Fruit fly (Drosophila melanogaster) whole organism, embryonic: ENCODE measurements around the gene CG9263.
A peak's percentile ranks its signal among the peaks of the same experiment; 100 is the strongest.

ENCODE experiments used
- Abd-B ChIP-seq: fragments of 200-800 bp; sonication (Bioruptor generic); optimal IDR thresholded peaks from 2 replicates; lab custom pipeline; 2018; ENCODE audit warnings: missing biosample characterization, mild to moderate bottlenecking, missing genetic modification characterization, moderate library complexity
- Bdp1 ChIP-seq: fragments of 200-800 bp; sonication (Bioruptor generic); optimal IDR thresholded peaks from 3 replicates; lab custom pipeline; 2016; ENCODE audit warnings: missing biosample characterization, missing genetic modification characterization
- CG10209 ChIP-seq: fragments of 200-800 bp; sonication (Bioruptor generic); optimal IDR thresholded peaks from 3 replicates; lab custom pipeline; 2017; ENCODE audit warnings: missing biosample characterization, mild to moderate bottlenecking, missing genetic modification characterization, missing genetic modification reagents
- CG10366 ChIP-seq: fragments of 200-800 bp; sonication (Bioruptor generic); IDR thresholded peaks from 2 replicates; pipeline ENCODE4 v1.3.6; 2022; ENCODE audit warnings: missing biosample characterization, missing genetic modification characterization
- CG10462 ChIP-seq: fragments of 200-800 bp; sonication (Bioruptor generic); optimal IDR thresholded peaks from 2 replicates; lab custom pipeline; 2016; ENCODE audit warnings: missing biosample characterization, missing genetic modification characterization
- CG12391 ChIP-seq: fragments of 200-800 bp; sonication (Bioruptor generic); optimal IDR thresholded peaks from 3 replicates; lab custom pipeline; 2018; ENCODE audit warnings: missing biosample characterization, mild to moderate bottlenecking, missing genetic modification characterization, moderate library complexity
- CG12659 ChIP-seq: fragments of 200-800 bp; sonication (Bioruptor generic); optimal IDR thresholded peaks from 3 replicates; lab custom pipeline; 2017; ENCODE audit warnings: mild to moderate bottlenecking, missing biosample characterization, missing genetic modification reagents, missing genetic modification characterization
- CG15269 ChIP-seq: fragments of 200-800 bp; sonication (Bioruptor generic); optimal IDR thresholded peaks from 2 replicates; lab custom pipeline; 2018; ENCODE audit warnings: missing biosample characterization, mild to moderate bottlenecking, missing genetic modification characterization, moderate library complexity
- CG17612 ChIP-seq: fragments of 200-800 bp; sonication (Bioruptor generic); IDR thresholded peaks from 2 replicates; pipeline ENCODE4 v1.3.6; 2022; ENCODE audit warnings: missing biosample characterization, missing genetic modification characterization
- CG17802 ChIP-seq: fragments of 200-800 bp; sonication (Bioruptor generic); optimal IDR thresholded peaks from 2 replicates; lab custom pipeline; 2018; ENCODE audit warnings: missing biosample characterization, mild to moderate bottlenecking, missing genetic modification characterization, moderate library complexity
- CG1792 ChIP-seq: fragments of 200-800 bp; sonication (Bioruptor generic); optimal IDR thresholded peaks from 2 replicates; lab custom pipeline; 2016; ENCODE audit warnings: missing biosample characterization, missing genetic modification characterization
- CG1832 ChIP-seq: fragments of 200-800 bp; sonication (Bioruptor generic); optimal IDR thresholded peaks from 2 replicates; lab custom pipeline; 2017; ENCODE audit warnings: missing biosample characterization, mild to moderate bottlenecking, missing genetic modification characterization, inconsistent platforms
- CG18476 ChIP-seq: fragments of 200-800 bp; sonication (Bioruptor generic); optimal IDR thresholded peaks from 2 replicates; lab custom pipeline; 2016; ENCODE audit warnings: missing biosample characterization, mild to moderate bottlenecking, missing genetic modification characterization
- CG18764 ChIP-seq: fragments of 200-800 bp; sonication (Bioruptor generic); optimal IDR thresholded peaks from 3 replicates; lab custom pipeline; 2016; ENCODE audit warnings: missing biosample characterization, missing genetic modification characterization
- CG2129 ChIP-seq: fragments of 200-800 bp; sonication (Bioruptor generic); IDR thresholded peaks from 2 replicates; pipeline ENCODE4 v1.3.6; 2022; ENCODE audit warnings: missing biosample characterization, missing genetic modification characterization; ENCODE audit not compliant: partially characterized antibody
- CG2678 ChIP-seq: fragments of 200-800 bp; sonication (Bioruptor generic); optimal IDR thresholded peaks from 3 replicates; lab custom pipeline; 2019; ENCODE audit warnings: missing biosample characterization, mild to moderate bottlenecking, missing genetic modification characterization, moderate library complexity
- CG3163 ChIP-seq: fragments of 200-800 bp; sonication (Bioruptor generic); optimal IDR thresholded peaks from 3 replicates; lab custom pipeline; 2016; ENCODE audit warnings: missing biosample characterization, missing genetic modification characterization
- CG34422 ChIP-seq: fragments of 200-800 bp; sonication (Bioruptor generic); IDR thresholded peaks from 3 replicates; pipeline ENCODE4 v1.3.6; 2022; ENCODE audit warnings: missing biosample characterization, missing genetic modification characterization
- CG4360 ChIP-seq: fragments of 200-800 bp; sonication (Bioruptor generic); IDR thresholded peaks from 2 replicates; pipeline ENCODE4 v1.3.6; 2022; ENCODE audit warnings: missing biosample characterization, missing genetic modification characterization
- CG4730 ChIP-seq: fragments of 200-800 bp; sonication (Bioruptor generic); IDR thresholded peaks from 2 replicates; pipeline ENCODE4 v1.3.6; 2022; ENCODE audit warnings: missing biosample characterization, missing genetic modification characterization
- CG6791 ChIP-seq: fragments of 200-800 bp; sonication (Bioruptor generic); IDR thresholded peaks from 3 replicates; pipeline ENCODE4 v1.3.6; 2022; ENCODE audit warnings: missing biosample characterization, missing genetic modification characterization; ENCODE audit not compliant: partially characterized antibody
- CG7357 ChIP-seq: fragments of 200-800 bp; sonication (Bioruptor generic); IDR thresholded peaks from 3 replicates; pipeline ENCODE4 v1.3.6; 2022; ENCODE audit warnings: missing biosample characterization, missing genetic modification characterization
- CG7745 ChIP-seq: fragments of 200-800 bp; sonication (Bioruptor generic); optimal IDR thresholded peaks from 2 replicates; lab custom pipeline; 2018; ENCODE audit warnings: missing biosample characterization, mild to moderate bottlenecking, missing genetic modification characterization, moderate library complexity
- CG7928 ChIP-seq: fragments of 200-800 bp; sonication (Bioruptor generic); optimal IDR thresholded peaks from 2 replicates; lab custom pipeline; 2017; ENCODE audit warnings: missing biosample characterization, mild to moderate bottlenecking, missing genetic modification characterization
- CG8944 ChIP-seq: fragments of 200-800 bp; sonication (Bioruptor generic); optimal IDR thresholded peaks from 3 replicates; lab custom pipeline; 2016; ENCODE audit warnings: missing biosample characterization, missing genetic modification characterization
- D19A ChIP-seq: fragments of 200-800 bp; optimal IDR thresholded peaks from 3 replicates; lab custom pipeline; 2019; ENCODE audit warnings: missing biosample characterization, mild to moderate bottlenecking, missing genetic modification characterization, moderate library complexity
- Dll ChIP-seq: fragments of 200-800 bp; sonication (Bioruptor generic); IDR thresholded peaks from 4 replicates; pipeline ENCODE4 v1.3.6; 2022; ENCODE audit warnings: missing biosample characterization, missing genetic modification characterization; ENCODE audit not compliant: partially characterized antibody
- Ets65A ChIP-seq: fragments of 200-800 bp; sonication (Bioruptor generic); peaks from one replicate; lab custom pipeline; 2016; ENCODE audit warnings: missing biosample characterization, missing genetic modification characterization
- Ets97D ChIP-seq: fragments of 200-800 bp; sonication (Bioruptor generic); optimal IDR thresholded peaks from 3 replicates; lab custom pipeline; 2016; ENCODE audit warnings: missing biosample characterization, missing genetic modification characterization
- HmgZ ChIP-seq: fragments of 200-800 bp; sonication (Bioruptor generic); optimal IDR thresholded peaks from 2 replicates; lab custom pipeline; 2018; ENCODE audit warnings: missing biosample characterization, mild to moderate bottlenecking, missing genetic modification characterization
- Hr78 ChIP-seq, 2 experiments: fragments of 200-800 bp in 1 of 2; fragments of >200 bp in 1 of 2; sonication (Bioruptor generic) in 1 of 2; optimal IDR thresholded peaks; 2 replicates each; lab custom pipeline; 2017 to 2019; ENCODE audit warnings: missing biosample characterization in 2 of 2, missing genetic modification characterization in 2 of 2, mild to moderate bottlenecking in 1 of 2, moderate library complexity in 1 of 2
- Lhr ChIP-seq: fragments of 200-800 bp; sonication (Bioruptor generic); optimal IDR thresholded peaks from 3 replicates; lab custom pipeline; 2017; ENCODE audit warnings: mild to moderate bottlenecking, missing biosample characterization, missing genetic modification reagents, missing genetic modification characterization
- Nf-YC ChIP-seq: fragments of 200-800 bp; optimal IDR thresholded peaks from 3 replicates; lab custom pipeline; 2019; ENCODE audit warnings: missing biosample characterization, mild to moderate bottlenecking, missing genetic modification characterization, moderate library complexity
- Sin3A ChIP-seq: fragments of >200 bp; optimal IDR thresholded peaks from 2 replicates; lab custom pipeline; 2018
- cas ChIP-seq: fragments of 200-800 bp; sonication (Bioruptor generic); IDR thresholded peaks from 2 replicates; pipeline ENCODE4 v1.3.6; 2022; ENCODE audit warnings: missing biosample characterization, missing genetic modification characterization
- caup ChIP-seq: fragments of 200-800 bp; sonication (Bioruptor generic); optimal IDR thresholded peaks from 3 replicates; lab custom pipeline; 2017; ENCODE audit warnings: missing biosample characterization, mild to moderate bottlenecking, missing genetic modification characterization, moderate library complexity; ENCODE audit not compliant: severe bottlenecking
- crp ChIP-seq, 2 experiments: fragments of 200-800 bp; sonication (Bioruptor generic); optimal IDR thresholded peaks; 2 replicates in 1 of 2; 3 replicates in 1 of 2; lab custom pipeline; 2017; ENCODE audit warnings: missing biosample characterization in 2 of 2, missing genetic modification characterization in 2 of 2, mild to moderate bottlenecking in 1 of 2, moderate library complexity in 1 of 2
- disco-r ChIP-seq: fragments of 200-800 bp; sonication (Bioruptor generic); optimal IDR thresholded peaks from 2 replicates; lab custom pipeline; 2016; ENCODE audit warnings: missing biosample characterization, missing genetic modification characterization
- dpn ChIP-seq, 2 experiments: fragments of 200-800 bp; sonication (Bioruptor generic); optimal IDR thresholded peaks; 3 replicates each; lab custom pipeline; 2016; ENCODE audit warnings: missing biosample characterization in 2 of 2, missing genetic modification characterization in 2 of 2
- fd102C ChIP-seq: fragments of 200-800 bp; sonication (Bioruptor generic); optimal IDR thresholded peaks from 2 replicates; lab custom pipeline; 2018; ENCODE audit warnings: missing biosample characterization, mild to moderate bottlenecking, missing genetic modification characterization, moderate library complexity
- fd96Cb ChIP-seq: fragments of 200-800 bp; sonication (Bioruptor generic); optimal IDR thresholded peaks from 2 replicates; lab custom pipeline; 2018; ENCODE audit warnings: missing biosample characterization, mild to moderate bottlenecking, missing genetic modification characterization, moderate library complexity
- lbe ChIP-seq: fragments of 200-800 bp; sonication (Bioruptor generic); optimal IDR thresholded peaks from 2 replicates; lab custom pipeline; 2016; ENCODE audit warnings: missing biosample characterization, mild to moderate bottlenecking, missing genetic modification characterization
- pnt ChIP-seq: fragments of 200-800 bp; sonication (Bioruptor generic); optimal IDR thresholded peaks from 3 replicates; lab custom pipeline; 2016; ENCODE audit warnings: missing biosample characterization, missing genetic modification characterization
- seq ChIP-seq: fragments of 200-800 bp; sonication (Bioruptor generic); IDR thresholded peaks from 2 replicates; pipeline ENCODE4 v1.3.6; 2022; ENCODE audit warnings: missing biosample characterization, missing genetic modification characterization
- sug ChIP-seq: fragments of 200-800 bp; optimal IDR thresholded peaks from 2 replicates; lab custom pipeline; 2019; ENCODE audit warnings: missing biosample characterization, mild to moderate bottlenecking, missing genetic modification characterization, moderate library complexity
- tna ChIP-seq: fragments of 200-800 bp; sonication (Bioruptor generic); IDR thresholded peaks from 2 replicates; pipeline ENCODE4 v1.3.6; 2022; ENCODE audit warnings: missing biosample characterization, missing genetic modification characterization; ENCODE audit not compliant: partially characterized antibody
- tup ChIP-seq: fragments of 200-800 bp; sonication (Bioruptor generic); optimal IDR thresholded peaks from 2 replicates; lab custom pipeline; 2016; ENCODE audit warnings: missing biosample characterization, mild to moderate bottlenecking, missing genetic modification characterization, moderate library complexity

CG9263 gene

DNA sequence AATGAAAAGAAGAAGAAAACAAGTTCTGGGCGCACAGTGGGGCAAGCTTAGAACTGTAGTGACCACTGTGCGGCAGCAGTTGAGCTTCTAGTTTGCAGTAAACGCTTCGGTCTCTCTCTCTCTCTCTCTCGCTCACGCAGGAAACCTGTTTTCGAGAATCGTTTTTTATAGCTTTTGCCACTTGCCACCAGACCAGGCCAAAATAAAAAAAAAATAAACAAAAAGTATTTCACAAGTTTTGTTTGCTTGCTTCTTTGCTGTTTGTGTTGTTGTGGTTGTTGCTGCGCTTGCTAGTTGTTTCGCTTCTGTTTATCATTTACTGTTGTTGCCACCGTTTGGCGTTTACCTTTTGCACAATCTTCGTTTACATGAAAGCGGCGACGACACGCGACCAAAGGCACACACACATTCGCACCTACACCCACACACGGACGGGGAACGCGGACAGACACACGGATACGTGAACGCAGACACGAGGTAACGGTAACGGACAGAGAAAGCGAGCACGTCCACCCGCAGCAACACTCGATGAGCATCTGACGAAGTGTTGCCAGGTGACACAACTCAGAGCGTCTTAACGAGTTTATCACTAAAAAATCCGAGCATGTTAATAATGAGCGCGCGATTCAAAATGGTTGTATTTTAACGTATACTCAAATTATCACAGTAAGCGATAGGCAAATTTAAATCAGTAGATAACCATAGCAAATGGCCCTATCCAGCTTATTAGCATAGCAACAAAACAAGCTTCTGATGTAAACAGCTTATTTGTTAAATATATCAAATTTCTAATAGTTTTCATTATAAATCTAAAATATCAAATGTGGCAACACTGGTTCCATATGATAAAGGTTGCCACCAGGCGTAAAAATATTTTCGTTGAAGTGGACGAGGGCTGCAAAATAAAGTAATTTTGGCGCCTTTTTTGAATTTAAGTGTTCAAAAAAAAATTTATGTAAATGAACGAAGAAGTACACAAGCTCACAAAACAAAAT lies 6.7 kb upstream of the CG9263 start, which contains the start of gene B4 (continued):
- TF ChIP-seq CG10209 (GFP tag; lab: Kevin White, UChicago), result peak; percentile 6
- TF ChIP-seq CG7745 (tag; lab: Kevin White, UChicago), result no peak
- TF ChIP-seq HmgZ, result peak; percentile 12
- TF ChIP-seq caup (GFP tag; lab: Kevin White, UChicago), result peak; percentile 70
- TF ChIP-seq CG17802 (tag; lab: Kevin White, UChicago), result no peak
- TF ChIP-seq tna (GFP tag; lab: Robert Waterston, UW), result peak; percentile 38; the same call in 1 of the 2 replicates
- no peak for TF ChIP-seq Bdp1 (GFP tag; lab: Kevin White, UChicago)
- no peak for TF ChIP-seq Abd-B (GFP tag; lab: Kevin White, UChicago)
- no peak for TF ChIP-seq fd102C (GFP tag; lab: Kevin White, UChicago)
- TF ChIP-seq tup, result peak; percentile 51
- no peak for TF ChIP-seq CG10366 (GFP tag; lab: Robert Waterston, UW)
- peak in 1 of 2 experiments; percentile 72 for TF ChIP-seq crp (GFP tag; optimal IDR thresholded peaks at IDR 0.05; lab: Kevin White, UChicago)
- TF ChIP-seq CG3163 (GFP tag; lab: Kevin White, UChicago), result no peak
- peak; percentile 23 for TF ChIP-seq CG12659 (GFP tag; lab: Kevin White, UChicago)
- TF ChIP-seq CG18764 (GFP tag; lab: Kevin White, UChicago), result no peak
- TF ChIP-seq Hr78 (GFP tag; optimal IDR thresholded peaks at IDR 0.05; lab: Kevin White, UChicago), result no peak
- TF ChIP-seq CG10462 (GFP tag; lab: Kevin White, UChicago), result no peak
- peak; percentile 51; the same call in 1 of the 2 replicates for TF ChIP-seq seq (GFP tag; lab: Robert Waterston, UW)
- no peak for TF ChIP-seq CG4730 (GFP tag; lab: Robert Waterston, UW)
- no peak for TF ChIP-seq CG8944 (GFP tag; lab: Kevin White, UChicago)
- TF ChIP-seq CG6791 (GFP tag; lab: Robert Waterston, UW), result peak; percentile 44; the same call in 2 of the 3 replicates
- peak; percentile 27 for TF ChIP-seq Ets97D (GFP tag; lab: Kevin White, UChicago)
- peak; percentile 37 for TF ChIP-seq sug (tag; lab: Kevin White, UChicago)
- TF ChIP-seq cas (GFP tag; lab: Robert Waterston, UW), result no peak
- TF ChIP-seq Sin3A (lab: Kevin White, UChicago), result peak; percentile 68
- TF ChIP-seq CG12391 (tag; lab: Kevin White, UChicago), result no peak
- peak; percentile 53 for TF ChIP-seq disco-r (GFP tag; lab: Kevin White, UChicago)
- no peak for TF ChIP-seq CG1792 (GFP tag; lab: Kevin White, UChicago)
- TF ChIP-seq Ets65A, result peak; percentile 24
- TF ChIP-seq CG17612 (GFP tag; lab: Robert Waterston, UW), result no peak
- no peak for TF ChIP-seq Nf-YC (tag; lab: Kevin White, UChicago)
- no peak for TF ChIP-seq CG7357 (GFP tag; lab: Robert Waterston, UW)
- TF ChIP-seq CG34422 (GFP tag; lab: Robert Waterston, UW), result peak; percentile 76; the same call in 2 of the 3 replicates
- TF ChIP-seq CG2129 (GFP tag; lab: Robert Waterston, UW), result no peak
- no peak for TF ChIP-seq CG18476 (GFP tag; lab: Kevin White, UChicago)
- peak; percentile 59 for TF ChIP-seq Lhr
- TF ChIP-seq CG2678 (tag; lab: Kevin White, UChicago), result peak; percentile 38
- peak; percentile 12 to 13 for TF ChIP-seq dpn (GFP tag; optimal IDR thresholded peaks at IDR 0.05; lab: Kevin White, UChicago)
- TF ChIP-seq Dll (GFP tag; lab: Robert Waterston, UW), result no peak
- TF ChIP-seq CG15269 (tag; lab: Kevin White, UChicago), result peak; percentile 9
- TF ChIP-seq D19A, result no peak
- TF ChIP-seq pnt (GFP tag; lab: Kevin White, UChicago), result no peak
- TF ChIP-seq CG4360 (GFP tag; lab: Robert Waterston, UW), result peak; percentile 46; the same call in 1 of the 2 replicates
- TF ChIP-seq CG1832, result no peak
- TF ChIP-seq fd96Cb, result no peak
- peak; percentile 88 for TF ChIP-seq CG7928 (GFP tag; lab: Kevin White, UChicago)
- peak; percentile 45 for TF ChIP-seq lbe
